Worm (Caenorhabditis elegans) whole organism, L1 larva: ENCODE measurements around the gene egas-3.

Experiments used
- C16A3.4 ChIP-seq: fragments of 150-350 bp; optimal IDR thresholded peaks from 2 replicates; lab custom pipeline; 2014; ENCODE audit warnings: missing biosample characterization, missing genetic modification characterization
- aha-1 ChIP-seq: fragments of 150-350 bp; optimal IDR thresholded peaks from 2 replicates; lab custom pipeline; 2014; ENCODE audit warnings: missing biosample characterization, missing genetic modification characterization
- aly-2 ChIP-seq: fragments of 150-350 bp; optimal IDR thresholded peaks from 2 replicates; lab custom pipeline; 2014; ENCODE audit warnings: missing biosample characterization, missing genetic modification characterization
- ama-1 ChIP-seq: fragments of 150-350 bp; optimal IDR thresholded peaks from 2 replicates; lab custom pipeline; 2014
- blmp-1 ChIP-seq: fragments of 150-350 bp; optimal IDR thresholded peaks from 2 replicates; lab custom pipeline; 2014; ENCODE audit warnings: missing biosample characterization, missing genetic modification characterization
- ceh-63 ChIP-seq: fragments of 200-800 bp; sonication (Bioruptor generic); optimal IDR thresholded peaks from 2 replicates; lab custom pipeline; 2018; ENCODE audit warnings: mild to moderate bottlenecking, missing genetic modification characterization, missing compliant biosample characterization
- ceh-88 ChIP-seq: fragments of 200-800 bp; sonication (Bioruptor generic); IDR thresholded peaks from 2 replicates; pipeline ENCODE4 v1.3.6; 2022; ENCODE audit warnings: missing genetic modification characterization, missing compliant biosample characterization
- ceh-90 ChIP-seq: sonication (generic microtip); optimal IDR thresholded peaks from 2 replicates; lab custom pipeline; 2016; ENCODE audit warnings: missing genetic modification characterization, missing compliant biosample characterization
- dpl-1 ChIP-seq, 3 experiments: fragments of 150-350 bp in 2 of 3; sonication (generic microtip) in 1 of 3; optimal IDR thresholded peaks; 2 replicates each; lab custom pipeline; 2014 to 2017; ENCODE audit warnings: missing biosample characterization in 3 of 3, missing genetic modification characterization in 3 of 3, missing genetic modification reagents in 3 of 3
- dsc-1 ChIP-seq: sonication (generic microtip); optimal IDR thresholded peaks from 2 replicates; lab custom pipeline; 2016; ENCODE audit warnings: mild to moderate bottlenecking, missing genetic modification characterization, missing compliant biosample characterization
- efl-3 ChIP-seq: fragments of 200-800 bp; sonication (Bioruptor generic); optimal IDR thresholded peaks from 2 replicates; lab custom pipeline; 2018; ENCODE audit warnings: mild to moderate bottlenecking, missing genetic modification characterization, missing compliant biosample characterization
- egl-13 ChIP-seq: sonication (generic microtip); optimal IDR thresholded peaks from 2 replicates; lab custom pipeline; 2016; ENCODE audit warnings: missing genotype, missing genetic modification reagents, missing genetic modification characterization, missing compliant biosample characterization
- egl-27 ChIP-seq, 2 experiments: fragments of 150-350 bp in 1 of 2; sonication (generic microtip); optimal IDR thresholded peaks; 3 replicates each; lab custom pipeline; 2017 to 2018; ENCODE audit warnings: missing biosample characterization in 2 of 2, missing genetic modification characterization in 2 of 2, missing genetic modification reagents in 2 of 2
- elt-2 ChIP-seq: sonication (generic microtip); optimal IDR thresholded peaks from 2 replicates; lab custom pipeline; 2016; ENCODE audit warnings: missing genetic modification characterization, mild to moderate bottlenecking, inconsistent platforms, missing compliant biosample characterization, missing genetic modification reagents
- elt-3 ChIP-seq, 6 experiments: fragments of 150-350 bp in 1 of 6; sonication (generic microtip); optimal IDR thresholded peaks; 2 replicates each; lab custom pipeline; 2017 to 2018; ENCODE audit warnings: missing biosample characterization in 6 of 6, missing genetic modification characterization in 6 of 6, inconsistent platforms in 1 of 6
- fkh-10 ChIP-seq: sonication (generic microtip); optimal IDR thresholded peaks from 2 replicates; lab custom pipeline; 2017; ENCODE audit warnings: missing biosample characterization, missing genetic modification reagents, missing genetic modification characterization
- fkh-8 ChIP-seq: sonication (generic microtip); optimal IDR thresholded peaks from 2 replicates; lab custom pipeline; 2016; ENCODE audit warnings: mild to moderate bottlenecking, missing genetic modification characterization, missing compliant biosample characterization
- fos-1 ChIP-seq: fragments of 150-350 bp; optimal IDR thresholded peaks from 2 replicates; lab custom pipeline; 2014; ENCODE audit warnings: missing biosample characterization, missing genetic modification characterization
- hlh-17 ChIP-seq: fragments of 200-800 bp; sonication (Bioruptor generic); optimal IDR thresholded peaks from 2 replicates; lab custom pipeline; 2018; ENCODE audit warnings: missing genetic modification characterization, mild to moderate bottlenecking, missing compliant biosample characterization, moderate library complexity, borderline replicate concordance
- hpl-2 ChIP-seq: fragments of 150-350 bp; optimal IDR thresholded peaks from 2 replicates; lab custom pipeline; 2014; ENCODE audit warnings: missing biosample characterization, missing genetic modification reagents, missing genetic modification characterization
- irx-1 ChIP-seq: sonication (generic microtip); optimal IDR thresholded peaks from 2 replicates; lab custom pipeline; 2016; ENCODE audit warnings: missing genetic modification characterization, missing compliant biosample characterization
- isw-1 ChIP-seq: fragments of 200-800 bp; sonication (Bioruptor generic); IDR thresholded peaks from 2 replicates; pipeline ENCODE4 v1.3.6; 2022; ENCODE audit warnings: missing genetic modification characterization, missing compliant biosample characterization
- jun-1 ChIP-seq: fragments of 150-350 bp; optimal IDR thresholded peaks from 2 replicates; lab custom pipeline; 2014; ENCODE audit warnings: missing biosample characterization, missing genetic modification reagents, missing genetic modification characterization
- lin-13 ChIP-seq: fragments of 150-350 bp; optimal IDR thresholded peaks from 2 replicates; lab custom pipeline; 2014; ENCODE audit warnings: missing biosample characterization, missing genetic modification reagents, missing genetic modification characterization
- lin-15B ChIP-seq: fragments of 150-350 bp; sonication (generic microtip); optimal IDR thresholded peaks from 3 replicates; lab custom pipeline; 2014; ENCODE audit warnings: missing biosample characterization, missing genetic modification characterization
- lin-35 ChIP-seq, 2 experiments: fragments of 150-350 bp; optimal IDR thresholded peaks; 2 replicates each; lab custom pipeline; 2014; ENCODE audit warnings: missing biosample characterization in 2 of 2, missing genetic modification characterization in 2 of 2, missing genetic modification reagents in 2 of 2
- lin-39 ChIP-seq: fragments of 150-350 bp; optimal IDR thresholded peaks from 2 replicates; lab custom pipeline; 2014; ENCODE audit warnings: missing biosample characterization, missing genetic modification reagents, missing genetic modification characterization
- lir-3 ChIP-seq: sonication (generic microtip); optimal IDR thresholded peaks from 2 replicates; lab custom pipeline; 2016; ENCODE audit warnings: mild to moderate bottlenecking, missing genetic modification characterization, moderate library complexity, missing compliant biosample characterization; ENCODE audit not compliant: poor library complexity
- lsy-2 ChIP-seq, 2 experiments: fragments of 150-350 bp; optimal IDR thresholded peaks; 2 replicates each; lab custom pipeline; 2014; ENCODE audit warnings: missing biosample characterization in 2 of 2, missing genetic modification characterization in 2 of 2
- mab-9 ChIP-seq: fragments of 200-800 bp; sonication (Bioruptor generic); IDR thresholded peaks from 2 replicates; pipeline ENCODE4 v1.3.6; 2022; ENCODE audit warnings: missing genetic modification reagents, missing genetic modification characterization, missing compliant biosample characterization
- mdl-1 ChIP-seq, 2 experiments: fragments of 150-350 bp; optimal IDR thresholded peaks; 2 replicates each; lab custom pipeline; 2014 to 2017; ENCODE audit warnings: missing biosample characterization in 2 of 2, missing genetic modification characterization in 2 of 2, inconsistent platforms in 1 of 2
- mef-2 ChIP-seq: fragments of 150-350 bp; optimal IDR thresholded peaks from 2 replicates; lab custom pipeline; 2014; ENCODE audit warnings: missing biosample characterization, missing genetic modification characterization
- mep-1 ChIP-seq: fragments of 150-350 bp; optimal IDR thresholded peaks from 2 replicates; lab custom pipeline; 2014; ENCODE audit warnings: missing biosample characterization, missing genetic modification characterization
- nhr-19 ChIP-seq: fragments of 200-800 bp; sonication (Bioruptor generic); conservative IDR thresholded peaks from 2 replicates; pipeline ENCODE4 v1.3.6; 2022; ENCODE audit warnings: missing genetic modification characterization, missing compliant biosample characterization
- nhr-20 ChIP-seq: sonication (generic microtip); optimal IDR thresholded peaks from 2 replicates; lab custom pipeline; 2016; ENCODE audit warnings: mild to moderate bottlenecking, missing genetic modification characterization, missing compliant biosample characterization
- nhr-237 ChIP-seq: fragments of 150-350 bp; optimal IDR thresholded peaks from 2 replicates; lab custom pipeline; 2014; ENCODE audit warnings: missing biosample characterization, missing genetic modification characterization
- nhr-28 ChIP-seq: fragments of 150-350 bp; optimal IDR thresholded peaks from 2 replicates; lab custom pipeline; 2014; ENCODE audit warnings: missing biosample characterization, missing genetic modification characterization
- nhr-76 ChIP-seq: sonication (generic microtip); optimal IDR thresholded peaks from 2 replicates; lab custom pipeline; 2017; ENCODE audit warnings: missing biosample characterization, missing genetic modification characterization
- nhr-85 ChIP-seq: sonication (generic microtip); peaks from one replicate; lab custom pipeline; 2016; ENCODE audit warnings: missing genetic modification characterization, inconsistent platforms, missing compliant biosample characterization
- nhr-90 ChIP-seq: sonication (generic microtip); optimal IDR thresholded peaks from 2 replicates; lab custom pipeline; 2016; ENCODE audit warnings: mild to moderate bottlenecking, missing genetic modification characterization, missing compliant biosample characterization; ENCODE audit not compliant: poor library complexity
- pag-3 ChIP-seq: sonication (generic microtip); optimal IDR thresholded peaks from 2 replicates; lab custom pipeline; 2017; ENCODE audit warnings: missing genetic modification characterization, mild to moderate bottlenecking, missing compliant biosample characterization, antibody characterized with exemption, borderline replicate concordance; ENCODE audit not compliant: insufficient read depth
- pax-3 ChIP-seq: fragments of 200-800 bp; sonication (Bioruptor generic); optimal IDR thresholded peaks from 2 replicates; lab custom pipeline; 2018; ENCODE audit warnings: mild to moderate bottlenecking, missing genetic modification characterization, moderate library complexity, missing compliant biosample characterization
- snpc-4 ChIP-seq: fragments of 150-350 bp; optimal IDR thresholded peaks from 2 replicates; lab custom pipeline; 2014; ENCODE audit warnings: missing biosample characterization, missing genetic modification characterization
- sup-37 ChIP-seq: fragments of 200-800 bp; sonication (Bioruptor generic); optimal IDR thresholded peaks from 2 replicates; lab custom pipeline; 2018; ENCODE audit warnings: mild to moderate bottlenecking, missing genetic modification characterization, missing compliant biosample characterization
- swsn-7 ChIP-seq: sonication (generic microtip); optimal IDR thresholded peaks from 2 replicates; lab custom pipeline; 2016; ENCODE audit warnings: missing genetic modification characterization, missing compliant biosample characterization
- tbx-2 ChIP-seq: sonication (generic microtip); optimal IDR thresholded peaks from 2 replicates; lab custom pipeline; 2016; ENCODE audit warnings: missing genetic modification characterization, missing compliant biosample characterization
- unc-130 ChIP-seq: fragments of 150-350 bp; optimal IDR thresholded peaks from 2 replicates; lab custom pipeline; 2017; ENCODE audit warnings: missing biosample characterization, missing genetic modification characterization, inconsistent platforms
- unc-62 ChIP-seq: fragments of 150-350 bp; optimal IDR thresholded peaks from 2 replicates; lab custom pipeline; 2014; ENCODE audit warnings: missing biosample characterization, missing genetic modification reagents, missing genetic modification characterization
- vab-15 ChIP-seq: sonication (generic microtip); optimal IDR thresholded peaks from 2 replicates; lab custom pipeline; 2017; ENCODE audit warnings: missing genotype, mild to moderate bottlenecking, missing genetic modification characterization, missing compliant biosample characterization
- xbp-1 ChIP-seq: sonication (generic microtip); optimal IDR thresholded peaks from 2 replicates; lab custom pipeline; 2016; ENCODE audit warnings: missing genetic modification characterization, missing compliant biosample characterization
- zag-1 ChIP-seq: fragments of 150-350 bp; optimal IDR thresholded peaks from 2 replicates; lab custom pipeline; 2014; ENCODE audit warnings: missing biosample characterization, missing genetic modification characterization
- zip-4 ChIP-seq: fragments of 200-800 bp; sonication (Bioruptor generic); optimal IDR thresholded peaks from 2 replicates; lab custom pipeline; 2018; ENCODE audit warnings: mild to moderate bottlenecking, missing genetic modification characterization, moderate library complexity, missing compliant biosample characterization

The egas-3 gene

DNA sequence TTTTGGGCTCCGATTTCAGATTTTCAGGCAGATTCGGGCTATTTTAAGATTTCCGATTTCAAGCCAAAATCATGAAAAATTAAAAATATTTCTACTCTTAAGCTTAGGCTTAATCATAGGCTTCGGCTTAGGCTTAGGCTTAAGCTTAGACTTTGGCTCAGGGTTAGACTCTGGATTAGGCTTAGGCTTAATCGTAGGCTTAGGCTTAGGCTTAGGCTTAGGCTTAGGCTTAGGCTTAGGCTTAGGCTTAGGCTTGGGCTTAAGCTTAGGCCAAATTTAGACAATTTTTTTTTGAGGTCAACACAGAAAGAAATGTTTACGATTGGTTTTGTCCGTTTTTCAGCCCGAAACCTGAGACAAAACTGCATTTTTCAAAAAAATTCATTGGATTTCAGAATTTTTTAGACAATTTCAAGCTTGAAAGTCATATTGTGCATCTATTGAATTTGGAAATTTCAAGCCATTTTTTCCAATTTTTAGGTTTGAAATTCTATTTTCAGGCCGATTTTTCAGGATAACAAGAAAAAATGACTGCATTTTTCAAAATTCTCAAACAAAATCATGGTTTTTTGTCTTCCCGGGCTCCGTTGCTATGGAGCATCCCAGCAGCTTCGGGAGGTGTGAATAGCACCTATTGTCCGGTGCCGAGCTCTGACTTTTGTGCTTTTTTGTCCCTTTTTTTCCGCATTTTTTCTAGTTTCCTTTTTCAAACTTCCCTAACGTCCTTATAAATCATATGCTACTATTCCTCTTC lies 3.6 kb upstream of the egas-3 start, which contains the start of gene egas-1:
TSS of gene egas-1 (plus strand) at position 704 of the 754 bp plus-strand sequence.
- peak; percentile 78 for TF ChIP-seq nhr-19 (GFP tag; lab: Robert Waterston, UW)
- peak; percentile 84 for TF ChIP-seq nhr-85 (tag; lab: Kevin White, UChicago)
- peak; percentile 78 for TF ChIP-seq ama-1
- no peak for TF ChIP-seq pag-3 (tag; lab: Kevin White, UChicago)
- no peak for TF ChIP-seq C16A3.4
- no peak for TF ChIP-seq unc-130 (tag; lab: Kevin White, UChicago)
- no peak for TF ChIP-seq elt-2 (tag; lab: Kevin White, UChicago)
- no peak for TF ChIP-seq pax-3 (tag; lab: Kevin White, UChicago)
- TF ChIP-seq zip-4 (GFP tag; lab: Kevin White, UChicago), result no peak
- no peak for TF ChIP-seq lir-3
- no peak for TF ChIP-seq aha-1 (tag; lab: Kevin White, UChicago)
- TF ChIP-seq nhr-76 (tag; lab: Kevin White, UChicago), result no peak
- TF ChIP-seq lin-35 (GFP tag; optimal IDR thresholded peaks at IDR 0.05; lab: Kevin White, UChicago), result no peak
- TF ChIP-seq nhr-237 (tag; lab: Kevin White, UChicago), result no peak
- no peak for TF ChIP-seq snpc-4 (tag; lab: Kevin White, UChicago)
- no peak for TF ChIP-seq mdl-1 (tag; optimal IDR thresholded peaks at IDR 0.05; lab: Kevin White, UChicago)
- no peak for TF ChIP-seq dpl-1 (GFP tag; optimal IDR thresholded peaks at IDR 0.05; lab: Kevin White, UChicago)
- no peak for TF ChIP-seq efl-3
- TF ChIP-seq ceh-88 (GFP tag; lab: Robert Waterston, UW), result no peak
- TF ChIP-seq ceh-63 (GFP tag; lab: Kevin White, UChicago), result no peak
- peak; percentile 82 for TF ChIP-seq aly-2 (tag; lab: Kevin White, UChicago)
- TF ChIP-seq fkh-8 (tag; lab: Kevin White, UChicago), result no peak
- TF ChIP-seq ceh-90 (tag; lab: Kevin White, UChicago), result no peak
- no peak for TF ChIP-seq egl-27 (tag; optimal IDR thresholded peaks at IDR 0.05; lab: Kevin White, UChicago)
- TF ChIP-seq dsc-1 (tag; lab: Kevin White, UChicago), result no peak
- TF ChIP-seq lin-13 (GFP tag; lab: Kevin White, UChicago), result no peak
- TF ChIP-seq xbp-1 (tag; lab: Kevin White, UChicago), result no peak
- no peak for TF ChIP-seq zag-1 (tag; lab: Kevin White, UChicago)
- no peak for TF ChIP-seq mep-1 (tag; lab: Kevin White, UChicago)
- no peak for TF ChIP-seq isw-1
- peak; percentile 12 for TF ChIP-seq tbx-2 (tag; lab: Kevin White, UChicago)
- TF ChIP-seq unc-62 (GFP tag; lab: Kevin White, UChicago), result no peak
- TF ChIP-seq mab-9, result no peak
- TF ChIP-seq blmp-1, result peak; percentile 2
- peak; percentile 19 for TF ChIP-seq nhr-20 (tag; lab: Kevin White, UChicago)
- no peak for TF ChIP-seq vab-15
- no peak for TF ChIP-seq sup-37
- no peak for TF ChIP-seq hlh-17 (GFP tag; lab: Kevin White, UChicago)
- no peak for TF ChIP-seq jun-1 (tag; lab: Kevin White, UChicago)
- TF ChIP-seq nhr-90 (tag; lab: Kevin White, UChicago), result peak; percentile 58
- TF ChIP-seq lin-15B (tag; lab: Kevin White, UChicago), result no peak
- no peak for TF ChIP-seq irx-1 (tag; lab: Kevin White, UChicago)
- no peak for TF ChIP-seq fkh-10 (GFP tag; lab: Kevin White, UChicago)
- peak; percentile 4 for TF ChIP-seq fos-1 (tag; lab: Kevin White, UChicago)
- TF ChIP-seq egl-13 (tag; lab: Kevin White, UChicago), result no peak
- TF ChIP-seq lsy-2 (tag; optimal IDR thresholded peaks at IDR 0.05; lab: Kevin White, UChicago), result peak in 1 of 2 experiments; percentile 2
- TF ChIP-seq lin-39, result no peak
- no peak for TF ChIP-seq swsn-7 (tag; lab: Kevin White, UChicago)
- TF ChIP-seq hpl-2 (GFP tag; lab: Kevin White, UChicago), result no peak
- no peak for TF ChIP-seq mef-2 (tag; lab: Kevin White, UChicago)
- peak in 1 of 6 experiments; percentile 61 for TF ChIP-seq elt-3 (tag; optimal IDR thresholded peaks at IDR 0.05; lab: Kevin White, UChicago)
- TF ChIP-seq nhr-28 (tag; lab: Kevin White, UChicago), result no peak
